Fruit fly (Drosophila melanogaster) Kc167 (cell line): Measurements from ENCODE around the gene CG43678.

ENCODE experiments used
- Myc ChIP-seq: fragments of >200 bp; optimal IDR thresholded peaks from 2 replicates; lab custom pipeline; 2017; ENCODE audit warnings: missing external identifiers
- Sin3A ChIP-seq: fragments of >200 bp; optimal IDR thresholded peaks from 2 replicates; lab custom pipeline; 2018; ENCODE audit warnings: missing external identifiers
- h ChIP-seq: fragments of >200 bp; optimal IDR thresholded peaks from 3 replicates; lab custom pipeline; 2018; ENCODE audit warnings: missing external identifiers
- insv ChIP-seq: fragments of >200 bp; optimal IDR thresholded peaks from 3 replicates; lab custom pipeline; 2018; ENCODE audit warnings: missing external identifiers
- psq ChIP-seq: fragments of >200 bp; optimal IDR thresholded peaks from 2 replicates; lab custom pipeline; 2017; ENCODE audit warnings: missing external identifiers
- ttk ChIP-seq: sonication (Bioruptor generic); optimal IDR thresholded peaks from 2 replicates; lab custom pipeline; 2017; ENCODE audit warnings: missing external identifiers

The CG43678 gene

DNA sequence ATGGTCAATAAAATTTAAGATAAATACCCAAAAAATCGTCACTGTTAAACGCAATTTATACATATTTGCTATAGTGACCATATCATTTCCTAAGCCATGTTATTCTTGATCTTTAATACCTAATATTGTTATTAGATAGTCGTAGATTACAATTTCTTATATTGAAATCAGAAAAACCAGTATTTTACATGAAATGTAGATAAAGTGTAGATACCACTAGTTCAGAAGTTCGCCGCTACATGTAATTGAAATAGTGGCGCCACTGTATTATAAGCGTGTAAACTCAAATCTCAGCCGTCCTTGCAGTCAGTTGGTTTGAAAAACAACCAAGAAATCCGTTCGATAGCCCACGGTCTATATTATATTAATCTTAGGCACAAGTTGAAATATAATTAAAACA lies 1.2 kb downstream of the CG43678 start:
- no peak for TF ChIP-seq Sin3A
- no peak for TF ChIP-seq insv (lab: Kevin White, UChicago)
- TF ChIP-seq Myc (lab: Kevin White, UChicago): no peak
- no peak for TF ChIP-seq h (lab: Kevin White, UChicago)
- no peak for TF ChIP-seq psq (lab: Kevin White, UChicago)
- no peak for TF ChIP-seq ttk (lab: Kevin White, UChicago)

DNA sequence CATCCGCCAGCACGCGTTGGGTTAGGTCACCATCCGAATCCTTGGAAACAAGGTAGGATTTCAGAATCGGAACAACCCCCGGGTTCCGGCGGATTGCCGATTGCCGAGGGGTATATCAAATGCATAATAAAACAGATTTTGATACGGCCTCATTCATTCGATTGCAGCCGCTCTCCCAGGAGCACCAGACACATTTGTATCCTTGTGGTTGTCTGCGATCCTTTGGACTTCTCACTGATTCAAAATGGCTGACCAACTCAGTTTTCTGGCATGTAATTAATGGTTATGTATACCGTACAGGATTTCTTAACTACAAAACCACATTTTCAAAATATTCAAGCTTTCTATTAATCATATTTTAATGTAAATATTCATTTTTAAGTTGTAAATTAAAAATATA lies 1.7 kb downstream of the CG43678 start:
- TF ChIP-seq Myc (lab: Kevin White, UChicago) (no peak), Sin3A (no peak), h (lab: Kevin White, UChicago) (no peak), ttk (lab: Kevin White, UChicago) (no peak), psq (lab: Kevin White, UChicago) (no peak), insv (lab: Kevin White, UChicago) (no peak)

dm6 chr3L:15045114-15045513 lies 4.2 kb downstream of the CG43678 start:
- TF ChIP-seq Sin3A (no peak), ttk (lab: Kevin White, UChicago) (no peak), insv (lab: Kevin White, UChicago) (no peak), psq (lab: Kevin White, UChicago) (no peak), h (lab: Kevin White, UChicago) (no peak), Myc (lab: Kevin White, UChicago) (no peak)

dm6 chr3L:15043874-15044336 lies 5.4 kb downstream of the CG43678 start, which contains the start of gene ind:
Gene ind, minus strand, starts transcription at chr3L:15043924.
- TF ChIP-seq psq (lab: Kevin White, UChicago) (no peak), Myc (lab: Kevin White, UChicago) (no peak), insv (lab: Kevin White, UChicago) (no peak), ttk (lab: Kevin White, UChicago) (no peak), Sin3A (no peak), h (lab: Kevin White, UChicago) (no peak)

DNA sequence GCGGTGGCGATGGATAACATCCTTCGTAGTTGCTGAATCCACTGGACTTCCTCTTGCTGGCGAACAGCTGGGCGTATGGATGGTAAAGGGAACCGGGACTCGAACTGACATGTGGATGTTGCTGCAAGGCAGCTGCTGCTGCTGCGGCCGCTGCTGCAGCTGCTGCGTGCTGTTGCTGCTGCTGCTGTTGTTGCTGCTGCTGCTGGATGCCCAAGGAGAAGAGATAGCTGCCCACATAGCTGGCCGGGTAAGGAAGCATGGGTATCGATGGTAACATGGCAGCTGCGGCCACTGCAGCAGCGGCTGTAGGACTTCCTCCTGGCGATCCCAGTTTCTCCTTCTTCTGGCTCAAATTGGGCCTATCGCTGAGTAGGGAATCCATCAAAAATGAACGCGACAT lies 5.8 kb downstream of the CG43678 start:
- TF ChIP-seq insv (lab: Kevin White, UChicago) (no peak), Myc (lab: Kevin White, UChicago) (no peak), Sin3A (no peak), h (lab: Kevin White, UChicago) (no peak), ttk (lab: Kevin White, UChicago) (no peak), psq (lab: Kevin White, UChicago) (no peak)

DNA sequence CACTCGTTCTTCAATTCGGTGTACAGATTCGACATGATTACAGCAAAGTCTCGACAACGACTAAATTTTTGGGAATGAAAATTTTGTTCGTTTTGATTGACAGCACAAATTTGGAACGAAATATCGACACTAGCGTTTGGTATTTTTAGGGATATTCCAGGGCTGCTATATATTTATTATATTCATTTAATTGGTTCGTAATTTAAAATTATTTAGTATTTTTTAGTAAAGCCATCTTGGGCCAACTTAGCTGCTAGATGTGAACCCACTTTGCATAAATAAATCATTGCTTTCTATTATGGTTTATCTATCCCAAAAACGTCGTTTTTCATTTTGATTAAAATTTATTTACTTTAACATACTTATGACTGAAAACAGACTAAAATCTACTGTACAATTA lies 6.8 kb downstream of the CG43678 start, which contains the start of gene Rpn12R:
Rpn12R (minus strand) TSS at position 101 of the 400 bp plus-strand sequence.
- TF ChIP-seq h (lab: Kevin White, UChicago) (no peak), Myc (lab: Kevin White, UChicago) (no peak), ttk (lab: Kevin White, UChicago) (no peak), psq (lab: Kevin White, UChicago) (no peak), insv (lab: Kevin White, UChicago) (no peak), Sin3A (no peak)

- no peak for TF ChIP-seq ttk (lab: Kevin White, UChicago)
- no peak for TF ChIP-seq insv (lab: Kevin White, UChicago)
- TF ChIP-seq h (lab: Kevin White, UChicago): no peak
- TF ChIP-seq psq (lab: Kevin White, UChicago): no peak
- TF ChIP-seq Sin3A: no peak
- no peak for TF ChIP-seq Myc (lab: Kevin White, UChicago)
Observed at dm6 chr3L:15040329-15040886, 8.9 kb downstream of the CG43678 start.

DNA sequence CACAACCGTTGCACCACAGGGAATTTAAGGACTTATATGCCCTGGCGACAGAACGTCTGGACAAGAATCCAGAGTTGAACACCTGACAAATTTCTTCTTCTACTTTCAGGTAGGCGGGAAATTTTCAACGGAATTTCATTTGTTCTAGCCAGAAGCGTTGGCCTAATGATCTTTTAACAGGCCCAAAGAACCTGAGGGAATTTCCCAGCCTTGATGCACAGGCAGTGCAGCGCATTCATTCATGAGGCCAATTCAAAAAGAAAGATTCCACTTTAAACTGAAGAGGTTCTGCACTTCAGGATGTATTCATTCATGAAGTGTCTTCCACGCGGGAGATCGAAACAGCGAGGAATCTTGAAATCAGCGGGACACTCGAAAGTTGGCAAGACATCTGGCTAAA lies 9.8 kb downstream of the CG43678 start:
- TF ChIP-seq Myc (lab: Kevin White, UChicago) (no peak), psq (lab: Kevin White, UChicago) (no peak)

- TF ChIP-seq insv (lab: Kevin White, UChicago) (no peak), Myc (lab: Kevin White, UChicago) (no peak)
Observed at dm6 chr3L:15035585-15035984, 13.7 kb downstream of the CG43678 start.

DNA sequence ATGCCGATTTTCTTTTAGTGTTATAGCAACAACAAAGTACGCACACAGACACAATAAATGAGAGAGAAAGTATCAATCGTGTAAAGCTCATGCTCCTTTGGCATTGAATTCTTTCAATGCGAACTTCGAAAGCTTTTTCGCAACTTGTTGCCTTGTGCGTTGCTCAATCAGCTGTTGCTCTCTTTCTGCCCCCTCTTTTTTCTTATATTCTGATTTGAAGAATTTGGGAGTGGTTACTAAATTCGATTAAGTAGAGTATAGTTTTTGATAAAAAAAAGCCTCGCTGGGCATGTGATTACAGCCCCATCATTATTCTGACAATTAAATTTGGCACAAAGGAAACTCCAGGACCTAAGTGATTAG lies 14.6 kb downstream of the CG43678 start:
- TF ChIP-seq insv (lab: Kevin White, UChicago) (no peak), Sin3A (no peak)

dm6 chr3L:15034061-15034713 lies 15.1 kb downstream of the CG43678 start:
- TF ChIP-seq ttk (lab: Kevin White, UChicago) (no peak), Myc (lab: Kevin White, UChicago) (no peak), psq (lab: Kevin White, UChicago) (no peak), h (lab: Kevin White, UChicago) (no peak), Sin3A (no peak), insv (lab: Kevin White, UChicago) (no peak)

DNA sequence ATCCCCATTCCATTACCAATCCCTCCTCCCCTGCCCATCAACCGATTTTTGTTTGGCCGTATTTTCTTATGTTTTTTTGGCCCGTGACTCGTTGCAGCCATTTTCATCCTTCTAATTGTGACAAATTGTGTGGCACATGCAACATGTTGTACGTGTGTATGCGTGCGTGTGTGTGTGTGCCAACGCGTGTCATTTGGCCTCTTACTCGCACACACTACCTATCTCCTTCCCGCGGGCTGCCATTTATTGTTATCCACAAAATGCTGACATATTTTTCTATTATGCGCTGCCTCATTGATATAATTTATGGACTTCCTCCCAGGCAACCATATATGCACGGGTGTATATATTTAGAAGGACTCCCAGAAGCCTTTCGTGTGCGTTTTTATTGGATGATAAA lies 17.5 kb downstream of the CG43678 start:
- no peak for TF ChIP-seq psq (lab: Kevin White, UChicago)
- no peak for TF ChIP-seq Myc (lab: Kevin White, UChicago)
- no peak for TF ChIP-seq Sin3A
- TF ChIP-seq h (lab: Kevin White, UChicago): no peak
- TF ChIP-seq ttk (lab: Kevin White, UChicago): no peak
- TF ChIP-seq insv (lab: Kevin White, UChicago): no peak
